Worm (Caenorhabditis elegans) whole organism, early embryonic: ENCODE data around the gene F19G12.8.

Experiments
- ama-1 ChIP-seq: fragments of 150-350 bp; optimal IDR thresholded peaks from 2 replicates; lab custom pipeline; 2014
- ceh-13 ChIP-seq: fragments of 200-800 bp; sonication (Bioruptor generic); optimal IDR thresholded peaks from 2 replicates; lab custom pipeline; 2018; ENCODE audit warnings: mild to moderate bottlenecking, missing genetic modification characterization, missing compliant biosample characterization
- ceh-36 ChIP-seq: sonication (generic microtip); optimal IDR thresholded peaks from 2 replicates; lab custom pipeline; 2016; ENCODE audit warnings: missing genetic modification characterization, inconsistent platforms, missing compliant biosample characterization
- flt-1 ChIP-seq: fragments of 200-800 bp; sonication (Bioruptor generic); IDR thresholded peaks from 2 replicates; pipeline ENCODE4 v1.3.6; 2022; ENCODE audit warnings: missing genetic modification characterization, missing compliant biosample characterization
- hmg-4 ChIP-seq: fragments of 200-800 bp; sonication (Bioruptor generic); optimal IDR thresholded peaks from 2 replicates; lab custom pipeline; 2018; ENCODE audit warnings: mild to moderate bottlenecking, missing genetic modification characterization, missing compliant biosample characterization
- scrt-1 ChIP-seq: fragments of 200-800 bp; sonication (Bioruptor generic); IDR thresholded peaks from 2 replicates; pipeline ENCODE4 v1.3.6; 2022; ENCODE audit warnings: missing genetic modification characterization, missing compliant biosample characterization
- tbx-11 ChIP-seq: fragments of 200-800 bp; sonication (Bioruptor generic); IDR thresholded peaks from 2 replicates; pipeline ENCODE4 v1.3.6; 2022; ENCODE audit warnings: missing genetic modification characterization, missing compliant biosample characterization

ce11 chrX:1384538-1384937 lies 32.6 kb upstream of the F19G12.8 start, which contains the start of gene F56C3.8:
- TF ChIP-seq ama-1 (lab: Kevin White, UChicago) (no peak), tbx-11 (no peak), hmg-4 (GFP tag; lab: Kevin White, UChicago) (no peak), ceh-36 (no peak), ceh-13 (GFP tag; lab: Kevin White, UChicago) (no peak), flt-1 (GFP tag; lab: Robert Waterston, UW) (no peak), scrt-1 (GFP tag; lab: Robert Waterston, UW) (no peak)
